Worm (Caenorhabditis elegans): Measurements from ENCODE around the gene lmd-5.

lmd-5 gene

ce11 chrV:7142661-7143060 lies 19.2 kb downstream of the lmd-5 start (continued):
- TF ChIP-seq die-1 (tag; optimal IDR thresholded peaks at IDR 0.05), result no peak
- peak; percentile 5 for TF ChIP-seq unc-130 (GFP tag; optimal IDR thresholded peaks at IDR 0.05)
- TF ChIP-seq nhr-120 (GFP tag; IDR thresholded peaks at IDR 0.05), result no peak
- TF ChIP-seq lin-54 (GFP tag; optimal IDR thresholded peaks at IDR 0.05), result no peak
- TF ChIP-seq T26A5.8 (tag; optimal IDR thresholded peaks at IDR 0.05), result no peak
- peak; percentile 89 for TF ChIP-seq nfyb-1 (GFP tag; IDR thresholded peaks at IDR 0.05)
- TF ChIP-seq hrde-1 (tag; optimal IDR thresholded peaks at IDR 0.05; ENCODE audit: borderline replicate concordance), result peak; percentile 9
- no peak for TF ChIP-seq F22D6.2 (tag; optimal IDR thresholded peaks at IDR 0.05)
- TF ChIP-seq Y56A3A.18 (GFP tag; IDR thresholded peaks at IDR 0.05), result no peak
- peak; percentile 46 for TF ChIP-seq tlf-1 (GFP tag; optimal IDR thresholded peaks at IDR 0.05)
- no peak for TF ChIP-seq ceh-27 (GFP tag; optimal IDR thresholded peaks at IDR 0.05)
- TF ChIP-seq zfh-2 (GFP tag; conservative IDR thresholded peaks at IDR 0.05), result no peak
- TF ChIP-seq aptf-3 (GFP tag; IDR thresholded peaks at IDR 0.05), result no peak
- TF ChIP-seq zim-3 (tag; optimal IDR thresholded peaks at IDR 0.05), result peak; percentile 14
- no peak for TF ChIP-seq bed-1 (GFP tag; IDR thresholded peaks at IDR 0.05)
- TF ChIP-seq ekl-4 (GFP tag; IDR thresholded peaks at IDR 0.05), result 0 out of 2 replicates have a peak, but pooled peaks have one; percentile 58
- no peak for TF ChIP-seq ceh-79 (tag; optimal IDR thresholded peaks at IDR 0.05)
- no peak for TF ChIP-seq madf-10 (tag; optimal IDR thresholded peaks at IDR 0.05)
- no peak for TF ChIP-seq ztf-26 (tag; optimal IDR thresholded peaks at IDR 0.05)
- no peak for TF ChIP-seq F57C9.4 (tag; optimal IDR thresholded peaks at IDR 0.05)
- no peak for TF ChIP-seq mes-4 (tag; optimal IDR thresholded peaks at IDR 0.05)
- no peak for TF ChIP-seq rpc-1 (optimal IDR thresholded peaks at IDR 0.05)
- TF ChIP-seq rpc-1 (tag; optimal IDR thresholded peaks at IDR 0.05), result peak; percentile 6
- no peak for TF ChIP-seq K11D2.4 (GFP tag; IDR thresholded peaks at IDR 0.05)
- no peak for TF ChIP-seq efl-1 (GFP tag; optimal IDR thresholded peaks at IDR 0.05)
- no peak for TF ChIP-seq nfya-2 (GFP tag; IDR thresholded peaks at IDR 0.05)
- TF ChIP-seq akir-1 (GFP tag; optimal IDR thresholded peaks at IDR 0.05), result no peak
- TF ChIP-seq lsl-1 (GFP tag; optimal IDR thresholded peaks at IDR 0.05), result peak; percentile 68
- no peak for TF ChIP-seq ceh-40 (GFP tag; IDR thresholded peaks at IDR 0.05)
- TF ChIP-seq nhr-90 (tag; optimal IDR thresholded peaks at IDR 0.05), result no peak
- TF ChIP-seq ztf-22 (GFP tag; optimal IDR thresholded peaks at IDR 0.05), result no peak
- TF ChIP-seq ama-1 (optimal IDR thresholded peaks at IDR 0.05), result no peak
- TF ChIP-seq ama-1 (GFP tag; optimal IDR thresholded peaks at IDR 0.05), result no peak
- peak; percentile 50 for TF ChIP-seq F49E8.2 (tag; optimal IDR thresholded peaks at IDR 0.05; ENCODE audit: insufficient read depth)
- TF ChIP-seq hsf-1 (GFP tag; IDR thresholded peaks at IDR 0.05), result peak; percentile 72
- peak; percentile 91 for TF ChIP-seq snpc-4 (GFP tag; optimal IDR thresholded peaks at IDR 0.05)
- peak; percentile 88 to 98 (median 96) for TF ChIP-seq snpc-4 (tag; optimal IDR thresholded peaks at IDR 0.05)
- TF ChIP-seq B0336.3 (GFP tag; IDR thresholded peaks at IDR 0.05), result no peak
- peak; percentile 47; the same call in 1 of the 2 replicates for TF ChIP-seq hmg-20 (GFP tag; IDR thresholded peaks at IDR 0.05)
- TF ChIP-seq mxl-1 (tag; optimal IDR thresholded peaks at IDR 0.05), result no peak
- no peak for TF ChIP-seq gei-17 (GFP tag; optimal IDR thresholded peaks at IDR 0.05)
- no peak for TF ChIP-seq ZK185.1 (tag; optimal IDR thresholded peaks at IDR 0.05; ENCODE audit: poor library complexity, severe bottlenecking)
- no peak for TF ChIP-seq F55B11.4 (tag; optimal IDR thresholded peaks at IDR 0.05; ENCODE audit: borderline replicate concordance, insufficient read depth)
- TF ChIP-seq ztf-18 (tag; optimal IDR thresholded peaks at IDR 0.05), result no peak
- no peak for TF ChIP-seq nfya-1 (tag; optimal IDR thresholded peaks at IDR 0.05; ENCODE audit: borderline replicate concordance, insufficient read depth)
- TF ChIP-seq lsy-27 (tag; optimal IDR thresholded peaks at IDR 0.05; ENCODE audit: borderline replicate concordance, insufficient read depth), result no peak
- no peak for TF ChIP-seq B0035.1 (tag; optimal IDR thresholded peaks at IDR 0.05)
- TF ChIP-seq let-526 (GFP tag; IDR thresholded peaks at IDR 0.05), result no peak
- TF ChIP-seq ztf-6 (GFP tag; IDR thresholded peaks at IDR 0.05), result no peak
- peak; percentile 76 for TF ChIP-seq snpc-3.4 (tag; optimal IDR thresholded peaks at IDR 0.05)
